Fruit fly (Drosophila melanogaster): Measurements from ENCODE around the gene CG17343.

DNA sequence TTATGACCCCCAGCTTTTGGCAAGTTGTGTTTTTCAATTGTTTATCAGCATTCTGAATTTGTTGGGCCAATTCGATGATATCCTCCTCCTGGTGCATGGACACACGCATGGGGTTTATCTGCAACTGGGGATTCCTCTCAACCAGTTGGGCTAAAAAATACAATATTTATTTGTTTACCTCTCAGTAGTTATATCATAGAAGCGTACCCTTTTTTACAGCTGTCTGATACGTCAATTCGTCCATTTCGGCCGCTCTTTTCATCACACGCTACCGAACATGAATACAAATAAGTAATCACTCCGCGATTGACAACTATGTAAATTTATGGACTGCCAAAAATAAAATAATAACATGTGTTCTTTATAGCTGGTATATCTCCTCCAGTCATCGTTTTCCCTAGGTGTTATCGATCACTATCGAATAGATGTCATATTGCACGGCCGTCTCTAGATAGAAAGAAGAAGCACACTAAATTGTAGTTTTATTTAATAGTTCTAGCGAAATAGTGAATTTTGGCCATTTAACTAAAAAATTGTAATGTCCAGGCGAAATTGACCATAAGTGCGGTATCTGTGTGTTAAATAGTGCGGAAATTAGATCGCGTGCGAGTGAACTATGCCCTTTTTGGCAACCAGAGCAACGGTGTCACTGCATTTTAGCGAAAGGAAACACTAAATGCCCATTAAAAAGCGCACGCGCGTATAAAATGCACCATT is 30.4 kb upstream of the CG17343 start, which contains the start of the genes mib2 and CG31800:
- no peak for TF ChIP-seq CG10631 (GFP tag; optimal IDR thresholded peaks at IDR 0.05)
- no peak for TF ChIP-seq cyc (GFP tag; optimal IDR thresholded peaks at IDR 0.05)
- TF ChIP-seq esn (GFP tag; optimal IDR thresholded peaks at IDR 0.05), result peak; percentile 21
- no peak for TF ChIP-seq net (GFP tag; optimal IDR thresholded peaks at IDR 0.05)
- TF ChIP-seq CG1621 (tag; optimal IDR thresholded peaks at IDR 0.05), result no peak
- TF ChIP-seq CG10669 (GFP tag; optimal IDR thresholded peaks at IDR 0.05), result no peak
- TF ChIP-seq Blimp-1 (GFP tag; optimal IDR thresholded peaks at IDR 0.05), result no peak
- TF ChIP-seq Eip93F (GFP tag; optimal IDR thresholded peaks at IDR 0.05), result no peak
- TF ChIP-seq CG6276 (GFP tag; optimal IDR thresholded peaks at IDR 0.05), result no peak
- TF ChIP-seq CG16779 (tag; optimal IDR thresholded peaks at IDR 0.05), result no peak
